Fruit fly (Drosophila melanogaster) whole organism, embryonic: ENCODE results near the gene CG8042.

Experiments used
- Abd-B ChIP-seq: fragments of 200-800 bp; sonication (Bioruptor generic); optimal IDR thresholded peaks from 2 replicates; lab custom pipeline; 2018; ENCODE audit warnings: missing biosample characterization, mild to moderate bottlenecking, missing genetic modification characterization, moderate library complexity
- Atf-2 ChIP-seq: fragments of 200-800 bp; sonication (Bioruptor generic); optimal IDR thresholded peaks from 2 replicates; lab custom pipeline; 2016; ENCODE audit warnings: missing biosample characterization, missing genetic modification characterization
- Blimp-1 ChIP-seq: fragments of 200-800 bp; sonication (Bioruptor generic); optimal IDR thresholded peaks from 3 replicates; lab custom pipeline; 2018; ENCODE audit warnings: missing biosample characterization, missing genetic modification characterization, mild to moderate bottlenecking, moderate library complexity, missing genetic modification reagents
- CG10267 ChIP-seq: fragments of 200-800 bp; sonication (Bioruptor generic); optimal IDR thresholded peaks from 2 replicates; lab custom pipeline; 2018; ENCODE audit warnings: missing biosample characterization, mild to moderate bottlenecking, missing genetic modification characterization, moderate library complexity
- CG10979 ChIP-seq: fragments of 200-800 bp; sonication (Bioruptor generic); optimal IDR thresholded peaks from 2 replicates; lab custom pipeline; 2018; ENCODE audit warnings: missing biosample characterization, mild to moderate bottlenecking, missing genetic modification characterization, moderate library complexity
- CG11504 ChIP-seq: fragments of 200-800 bp; sonication (Bioruptor generic); optimal IDR thresholded peaks from 3 replicates; lab custom pipeline; 2019; ENCODE audit warnings: missing biosample characterization, mild to moderate bottlenecking, missing genetic modification characterization, moderate library complexity
- CG12299 ChIP-seq: fragments of 200-800 bp; sonication (Bioruptor generic); optimal IDR thresholded peaks from 2 replicates; lab custom pipeline; 2018; ENCODE audit warnings: missing biosample characterization, mild to moderate bottlenecking, missing genetic modification characterization
- CG12391 ChIP-seq: fragments of 200-800 bp; sonication (Bioruptor generic); optimal IDR thresholded peaks from 3 replicates; lab custom pipeline; 2018; ENCODE audit warnings: missing biosample characterization, mild to moderate bottlenecking, missing genetic modification characterization, moderate library complexity
- CG14710 ChIP-seq: fragments of 200-800 bp; sonication (Bioruptor generic); optimal IDR thresholded peaks from 3 replicates; lab custom pipeline; 2019; ENCODE audit warnings: missing biosample characterization, mild to moderate bottlenecking, missing genetic modification characterization, moderate library complexity
- CG16863 ChIP-seq: fragments of 200-800 bp; sonication (Bioruptor generic); optimal IDR thresholded peaks from 3 replicates; lab custom pipeline; 2016; ENCODE audit warnings: missing biosample characterization, missing genetic modification characterization
- CG17385 ChIP-seq: fragments of 200-800 bp; sonication (Bioruptor generic); optimal IDR thresholded peaks from 3 replicates; lab custom pipeline; 2018; ENCODE audit warnings: missing biosample characterization, mild to moderate bottlenecking, missing genetic modification characterization
- CG18262 ChIP-seq: fragments of 200-800 bp; optimal IDR thresholded peaks from 3 replicates; lab custom pipeline; 2019; ENCODE audit warnings: missing biosample characterization, mild to moderate bottlenecking, missing genetic modification characterization, moderate library complexity
- CG2199 ChIP-seq: fragments of 200-800 bp; sonication (Bioruptor generic); IDR thresholded peaks from 3 replicates; pipeline ENCODE4 v1.3.6; 2022; ENCODE audit warnings: missing biosample characterization, missing genetic modification characterization
- CG2712 ChIP-seq: fragments of 200-800 bp; optimal IDR thresholded peaks from 3 replicates; lab custom pipeline; 2019; ENCODE audit warnings: missing biosample characterization, mild to moderate bottlenecking, missing genetic modification characterization, moderate library complexity
- CG31388 ChIP-seq: fragments of 200-800 bp; sonication (Bioruptor generic); optimal IDR thresholded peaks from 2 replicates; lab custom pipeline; 2016; ENCODE audit warnings: missing biosample characterization, missing genetic modification characterization
- CG4820 ChIP-seq: fragments of 200-800 bp; sonication (Bioruptor generic); optimal IDR thresholded peaks from 3 replicates; lab custom pipeline; 2016; ENCODE audit warnings: missing biosample characterization, missing genetic modification characterization
- D ChIP-seq, 2 experiments: fragments of 200-800 bp in 1 of 2; fragments of >200 bp in 1 of 2; sonication (Bioruptor generic) in 1 of 2; optimal IDR thresholded peaks; 2 replicates in 1 of 2; 3 replicates in 1 of 2; lab custom pipeline; 2017; ENCODE audit warnings: mild to moderate bottlenecking in 1 of 2, missing biosample characterization in 1 of 2, missing genetic modification characterization in 1 of 2, missing genetic modification reagents in 1 of 2
- Drgx ChIP-seq: fragments of 200-800 bp; sonication (Bioruptor generic); IDR thresholded peaks from 2 replicates; pipeline ENCODE4 v1.3.6; 2022; ENCODE audit warnings: missing biosample characterization, missing genetic modification characterization
- Ets65A ChIP-seq: fragments of 200-800 bp; sonication (Bioruptor generic); peaks from one replicate; lab custom pipeline; 2016; ENCODE audit warnings: missing biosample characterization, missing genetic modification characterization
- Hr78 ChIP-seq, 2 experiments: fragments of 200-800 bp in 1 of 2; fragments of >200 bp in 1 of 2; sonication (Bioruptor generic) in 1 of 2; optimal IDR thresholded peaks; 2 replicates each; lab custom pipeline; 2017 to 2019; ENCODE audit warnings: missing biosample characterization in 2 of 2, missing genetic modification characterization in 2 of 2, mild to moderate bottlenecking in 1 of 2, moderate library complexity in 1 of 2
- Hsf ChIP-seq: fragments of 200-800 bp; sonication (Bioruptor generic); optimal IDR thresholded peaks from 3 replicates; lab custom pipeline; 2016; ENCODE audit warnings: missing biosample characterization, missing genetic modification characterization
- Nf-YA ChIP-seq: fragments of 200-800 bp; sonication (Bioruptor generic); IDR thresholded peaks from 2 replicates; pipeline ENCODE4 v1.3.6; 2022; ENCODE audit warnings: missing biosample characterization, missing genetic modification characterization
- Sox100B ChIP-seq: fragments of 200-800 bp; sonication (Bioruptor generic); optimal IDR thresholded peaks from 3 replicates; lab custom pipeline; 2018; ENCODE audit warnings: missing biosample characterization, mild to moderate bottlenecking, missing genetic modification characterization
- bsh ChIP-seq, 2 experiments: fragments of 200-800 bp; sonication (Bioruptor generic); optimal IDR thresholded peaks; 2 replicates each; lab custom pipeline; 2017 to 2018; ENCODE audit warnings: mild to moderate bottlenecking in 2 of 2, missing biosample characterization in 2 of 2, missing genetic modification characterization in 2 of 2, moderate library complexity in 1 of 2
- chinmo ChIP-seq: fragments of 200-800 bp; sonication (Bioruptor generic); IDR thresholded peaks from 4 replicates; pipeline ENCODE4 v1.3.6; 2022; ENCODE audit warnings: missing biosample characterization, missing genetic modification characterization; ENCODE audit not compliant: partially characterized antibody
- chm ChIP-seq: fragments of 200-800 bp; sonication (Bioruptor generic); IDR thresholded peaks from 2 replicates; pipeline ENCODE4 v1.3.6; 2022; ENCODE audit warnings: missing biosample characterization, missing genetic modification characterization
- corto ChIP-seq: fragments of 200-800 bp; sonication (Bioruptor generic); optimal IDR thresholded peaks from 2 replicates; lab custom pipeline; 2016; ENCODE audit warnings: missing biosample characterization, mild to moderate bottlenecking, missing genetic modification characterization, moderate library complexity
- crol ChIP-seq: fragments of 200-800 bp; sonication (Bioruptor generic); IDR thresholded peaks from 2 replicates; pipeline ENCODE4 v1.3.6; 2022; ENCODE audit warnings: missing biosample characterization, missing genetic modification characterization
- fd64A ChIP-seq: fragments of 200-800 bp; sonication (Bioruptor generic); optimal IDR thresholded peaks from 3 replicates; lab custom pipeline; 2018; ENCODE audit warnings: missing biosample characterization, mild to moderate bottlenecking, missing genetic modification characterization
- gfzf ChIP-seq: fragments of 200-800 bp; sonication (Bioruptor generic); optimal IDR thresholded peaks from 2 replicates; lab custom pipeline; 2016; ENCODE audit warnings: missing biosample characterization, mild to moderate bottlenecking, missing genetic modification characterization, moderate library complexity
- kni ChIP-seq: fragments of 200-800 bp; sonication (Bioruptor generic); optimal IDR thresholded peaks from 3 replicates; lab custom pipeline; 2017; ENCODE audit warnings: mild to moderate bottlenecking, missing biosample characterization, missing genetic modification reagents, missing genetic modification characterization
- lbe ChIP-seq: fragments of 200-800 bp; sonication (Bioruptor generic); optimal IDR thresholded peaks from 2 replicates; lab custom pipeline; 2016; ENCODE audit warnings: missing biosample characterization, mild to moderate bottlenecking, missing genetic modification characterization
- nmo ChIP-seq: fragments of 200-800 bp; sonication (Bioruptor generic); optimal IDR thresholded peaks from 2 replicates; lab custom pipeline; 2018; ENCODE audit warnings: missing biosample characterization, mild to moderate bottlenecking, missing genetic modification characterization, moderate library complexity
- nom ChIP-seq: fragments of 200-800 bp; sonication (Bioruptor generic); optimal IDR thresholded peaks from 2 replicates; lab custom pipeline; 2017; ENCODE audit warnings: missing biosample characterization, missing genetic modification characterization, mild to moderate bottlenecking, moderate library complexity, missing genetic modification reagents
- sqz ChIP-seq: fragments of 200-800 bp; sonication (Bioruptor generic); optimal IDR thresholded peaks from 3 replicates; lab custom pipeline; 2018; ENCODE audit warnings: missing biosample characterization, mild to moderate bottlenecking, missing genetic modification characterization
- tap ChIP-seq: fragments of 200-800 bp; optimal IDR thresholded peaks from 3 replicates; lab custom pipeline; 2019; ENCODE audit warnings: missing biosample characterization, mild to moderate bottlenecking, missing genetic modification characterization, moderate library complexity
- vvl ChIP-seq: fragments of 200-800 bp; sonication (Bioruptor generic); IDR thresholded peaks from 2 replicates; pipeline ENCODE4 v1.3.6; 2022; ENCODE audit warnings: missing biosample characterization, missing genetic modification characterization

CG8042 gene

dm6 chr3L:7993570-7994319 lies 19.0 kb upstream of the CG8042 start:
- TF ChIP-seq sqz (GFP tag; lab: Kevin White, UChicago) (peak; percentile 74), D (optimal IDR thresholded peaks at IDR 0.05; lab: Kevin White, UChicago) (no peak), D (GFP tag; optimal IDR thresholded peaks at IDR 0.05; lab: Kevin White, UChicago) (peak; percentile 0), Atf-2 (GFP tag; lab: Kevin White, UChicago) (no peak), fd64A (GFP tag; lab: Kevin White, UChicago) (no peak), CG18262 (tag; lab: Kevin White, UChicago) (peak; percentile 25), crol (peak; percentile 65), kni (GFP tag; lab: Kevin White, UChicago) (peak; percentile 49), Blimp-1 (GFP tag; lab: Kevin White, UChicago) (peak; percentile 1), Abd-B (GFP tag; lab: Kevin White, UChicago) (peak; percentile 15), CG16863 (no peak), CG10979 (tag; lab: Kevin White, UChicago) (peak; percentile 59), lbe (GFP tag; lab: Kevin White, UChicago) (peak; percentile 29), vvl (GFP tag; lab: Robert Waterston, UW) (peak; percentile 14; the same call in 1 of the 2 replicates), corto (GFP tag; lab: Kevin White, UChicago) (peak; percentile 13), nom (GFP tag; lab: Kevin White, UChicago) (peak; percentile 97), Hr78 (GFP tag; optimal IDR thresholded peaks at IDR 0.05; lab: Kevin White, UChicago) (peak in 1 of 2 experiments; percentile 74), CG11504 (peak; percentile 51), CG2199 (peak; percentile 70; the same call in 1 of the 3 replicates), CG31388 (GFP tag; lab: Kevin White, UChicago) (no peak), nmo (GFP tag; lab: Kevin White, UChicago) (peak; percentile 66), Hsf (GFP tag; lab: Kevin White, UChicago) (no peak), chinmo (GFP tag; lab: Robert Waterston, UW) (peak; percentile 57; the same call in 1 of the 4 replicates), Sox100B (GFP tag; lab: Kevin White, UChicago) (peak; percentile 12), tap (peak; percentile 3), CG10267 (tag; lab: Kevin White, UChicago) (peak; percentile 20), bsh (GFP tag; optimal IDR thresholded peaks at IDR 0.05; lab: Kevin White, UChicago) (peak in 1 of 2 experiments; percentile 67), CG17385 (peak; percentile 42), CG2712 (peak; percentile 22), CG14710 (tag; lab: Kevin White, UChicago) (peak; percentile 43), CG12391 (no peak), CG4820 (GFP tag; lab: Kevin White, UChicago) (no peak)

dm6 chr3L:7992854-7993253 lies 18.1 kb upstream of the CG8042 start:
- TF ChIP-seq chm (GFP tag; lab: Robert Waterston, UW) (0 out of 2 replicates have a peak, but pooled peaks have one; percentile 33), CG12299 (no peak), Nf-YA (GFP tag; lab: Robert Waterston, UW) (no peak), crol (peak; percentile 29; the same call in 1 of the 2 replicates)

- TF ChIP-seq gfzf (GFP tag; lab: Kevin White, UChicago) (no peak), Ets65A (GFP tag; lab: Kevin White, UChicago) (peak; percentile 61), Drgx (peak; percentile 54; the same call in 1 of the 2 replicates)
- TF ChIP-seq, all 482 proteins: peak for 2
Measured at dm6 chr3L:7990256-7990655, 15.5 kb upstream of the CG8042 start.
